Fruit fly (Drosophila melanogaster): ENCODE measurements around the gene CG15406.

Gene CG15406

dm6 chr2L:3345763-3346482 lies 36.9 kb downstream of the CG15406 start (continued):
- TF ChIP-seq Blimp-1 (GFP tag; optimal IDR thresholded peaks at IDR 0.05): peak; percentile 98
- TF ChIP-seq Eip75B (GFP tag; optimal IDR thresholded peaks at IDR 0.05): peak; percentile 89
- TF ChIP-seq CG4318 (GFP tag; optimal IDR thresholded peaks at IDR 0.05): peak; percentile 9
- peak; percentile 71 for TF ChIP-seq dsx (GFP tag; optimal IDR thresholded peaks at IDR 0.05; ENCODE audit: poor library complexity, severe bottlenecking)
- peak; percentile 84 for TF ChIP-seq pdm3 (GFP tag; optimal IDR thresholded peaks at IDR 0.05)
- TF ChIP-seq Gug (GFP tag; IDR thresholded peaks at IDR 0.05): peak; percentile 82
- TF ChIP-seq CG16779 (tag; optimal IDR thresholded peaks at IDR 0.05): peak; percentile 55
- peak; percentile 88 for TF ChIP-seq CG3919 (GFP tag; optimal IDR thresholded peaks at IDR 0.05)
- no peak for TF ChIP-seq Hr38 (GFP tag; optimal IDR thresholded peaks at IDR 0.05)
- peak; percentile 78 for TF ChIP-seq achi (GFP tag; optimal IDR thresholded peaks at IDR 0.05)
- peak; percentile 92 for TF ChIP-seq Sox14 (GFP tag; optimal IDR thresholded peaks at IDR 0.05)
- peak; percentile 83 for TF ChIP-seq CG8119 (GFP tag; IDR thresholded peaks at IDR 0.05)
- TF ChIP-seq CG11294 (GFP tag; IDR thresholded peaks at IDR 0.05): peak; percentile 41; the same call in 1 of the 2 replicates
- peak; percentile 93 for TF ChIP-seq Met (GFP tag; optimal IDR thresholded peaks at IDR 0.05)
- peak; percentile 62 for TF ChIP-seq CG8319 (GFP tag; optimal IDR thresholded peaks at IDR 0.05)
- peak; percentile 61 for TF ChIP-seq CG11762 (GFP tag; optimal IDR thresholded peaks at IDR 0.05; ENCODE audit: insufficient read depth)
- TF ChIP-seq fd85E (GFP tag; optimal IDR thresholded peaks at IDR 0.05): peak; percentile 60
- TF ChIP-seq net (GFP tag; optimal IDR thresholded peaks at IDR 0.05): peak; percentile 75
- TF ChIP-seq CG1621 (tag; optimal IDR thresholded peaks at IDR 0.05): peak; percentile 41
- TF ChIP-seq CG6792 (GFP tag; optimal IDR thresholded peaks at IDR 0.05): peak; percentile 78
- peak; percentile 91 for TF ChIP-seq Smox (GFP tag; optimal IDR thresholded peaks at IDR 0.05)
- TF ChIP-seq Eip78C (GFP tag): peak; percentile 97
- peak; percentile 42 for TF ChIP-seq dac (GFP tag; optimal IDR thresholded peaks at IDR 0.05)
- TF ChIP-seq fkh (GFP tag; optimal IDR thresholded peaks at IDR 0.05): peak; percentile 62
- peak; percentile 83 for TF ChIP-seq OdsH (GFP tag; optimal IDR thresholded peaks at IDR 0.05)
- peak; percentile 88 for TF ChIP-seq CG10631 (GFP tag; optimal IDR thresholded peaks at IDR 0.05)
- TF ChIP-seq CG3032 (tag; optimal IDR thresholded peaks at IDR 0.05): peak; percentile 73
- TF ChIP-seq CG15336 (GFP tag; IDR thresholded peaks at IDR 0.05): peak; percentile 81
- TF ChIP-seq CG6854 (GFP tag; optimal IDR thresholded peaks at IDR 0.05): peak; percentile 32
- TF ChIP-seq Sox15 (GFP tag; optimal IDR thresholded peaks at IDR 0.05): peak; percentile 46
- TF ChIP-seq salr (GFP tag; optimal IDR thresholded peaks at IDR 0.05): peak; percentile 41 to 81

dm6 chr2L:3346483-3346839 lies 37.4 kb downstream of the CG15406 start:
- TF ChIP-seq Smox (GFP tag; optimal IDR thresholded peaks at IDR 0.05) (no peak), fd85E (GFP tag; optimal IDR thresholded peaks at IDR 0.05) (no peak), svp (GFP tag) (peak; percentile 74)

dm6 chr2L:3348146-3348747 lies 39.2 kb downstream of the CG15406 start:
- TF ChIP-seq CG6854 (GFP tag; optimal IDR thresholded peaks at IDR 0.05): peak; percentile 77
- TF ChIP-seq Sox102F (GFP tag; optimal IDR thresholded peaks at IDR 0.05): peak; percentile 95
- peak; percentile 37 for TF ChIP-seq fkh (GFP tag; optimal IDR thresholded peaks at IDR 0.05)
- TF ChIP-seq Ets96B (tag; optimal IDR thresholded peaks at IDR 0.05): peak; percentile 93
- peak; percentile 72 for TF ChIP-seq CG16779 (tag; optimal IDR thresholded peaks at IDR 0.05)
- peak; percentile 98 for TF ChIP-seq Eip78C (GFP tag)
- peak; percentile 86 to 91 for TF ChIP-seq salr (GFP tag; optimal IDR thresholded peaks at IDR 0.05)
- TF ChIP-seq CG15336 (GFP tag; IDR thresholded peaks at IDR 0.05): peak; percentile 93
- peak; percentile 97 for TF ChIP-seq svp (GFP tag)
- peak; percentile 97 for TF ChIP-seq pdm3 (GFP tag; optimal IDR thresholded peaks at IDR 0.05)
- TF ChIP-seq esn (GFP tag; optimal IDR thresholded peaks at IDR 0.05): peak; percentile 95
- TF ChIP-seq topi (GFP tag; optimal IDR thresholded peaks at IDR 0.05): peak; percentile 90
- peak; percentile 91 for TF ChIP-seq CG11902 (GFP tag; optimal IDR thresholded peaks at IDR 0.05)
- TF ChIP-seq Sox15 (GFP tag; optimal IDR thresholded peaks at IDR 0.05): peak; percentile 87
- peak; percentile 91 for TF ChIP-seq lz (GFP tag; optimal IDR thresholded peaks at IDR 0.05)
- TF ChIP-seq CG11294 (GFP tag; IDR thresholded peaks at IDR 0.05): peak; percentile 96
- peak; percentile 91 for TF ChIP-seq Hr39 (GFP tag; optimal IDR thresholded peaks at IDR 0.05)
- peak; percentile 91 for TF ChIP-seq spab (GFP tag; optimal IDR thresholded peaks at IDR 0.05)
- peak; percentile 91 for TF ChIP-seq CG3032 (tag; optimal IDR thresholded peaks at IDR 0.05)
- peak; percentile 95 for TF ChIP-seq CG6792 (GFP tag; optimal IDR thresholded peaks at IDR 0.05)
- peak; percentile 96 for TF ChIP-seq OdsH (GFP tag; optimal IDR thresholded peaks at IDR 0.05)
- peak; percentile 85 for TF ChIP-seq CG4318 (GFP tag; optimal IDR thresholded peaks at IDR 0.05)
- peak; percentile 69 for TF ChIP-seq Blimp-1 (GFP tag; optimal IDR thresholded peaks at IDR 0.05)
- peak; percentile 86 for TF ChIP-seq CG9139 (GFP tag; optimal IDR thresholded peaks at IDR 0.05)
- TF ChIP-seq CG32006 (GFP tag; optimal IDR thresholded peaks at IDR 0.05): peak; percentile 92
- TF ChIP-seq Smox (GFP tag; optimal IDR thresholded peaks at IDR 0.05): peak; percentile 84
- TF ChIP-seq vri (GFP tag; optimal IDR thresholded peaks at IDR 0.05): peak; percentile 89
- peak; percentile 89 for TF ChIP-seq dsx (GFP tag; optimal IDR thresholded peaks at IDR 0.05; ENCODE audit: poor library complexity, severe bottlenecking)
- TF ChIP-seq achi (GFP tag; optimal IDR thresholded peaks at IDR 0.05): peak; percentile 95

Data from whole organism, prepupa.